Worm (Caenorhabditis elegans): ENCODE measurements around the gene srx-63.

DNA sequence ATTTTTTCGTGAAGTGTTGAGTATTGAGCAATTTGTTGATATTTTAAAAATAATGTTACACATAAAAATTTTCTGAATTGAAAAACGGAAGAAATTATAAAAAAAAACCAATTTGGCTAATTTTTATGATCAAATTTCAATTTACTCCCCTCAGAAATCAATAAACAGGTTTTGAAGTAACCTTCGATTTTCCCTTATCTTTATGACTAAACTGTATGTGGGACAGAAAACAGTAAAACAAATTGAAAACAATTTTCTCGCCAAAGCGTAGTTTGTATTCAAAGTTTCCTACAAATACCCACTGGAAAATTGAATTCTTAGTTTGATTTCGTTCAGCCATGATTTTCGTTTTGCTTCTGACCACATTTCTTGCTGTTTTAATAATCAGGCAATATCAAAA, 7.4 kb downstream of the srx-63 start, which contains the start of gene cyp-35B1:
- TF ChIP-seq unc-39 (tag; optimal IDR thresholded peaks at IDR 0.05) (no peak), nhr-237 (tag; optimal IDR thresholded peaks at IDR 0.05) (no peak), nhr-77 (tag; optimal IDR thresholded peaks at IDR 0.05) (no peak), nhr-12 (tag; optimal IDR thresholded peaks at IDR 0.05) (no peak), nhr-25 (tag; optimal IDR thresholded peaks at IDR 0.05) (no peak), elt-3 (tag; optimal IDR thresholded peaks at IDR 0.05) (no peak), skn-1 (tag; optimal IDR thresholded peaks at IDR 0.05) (no peak), unc-62 (GFP tag; optimal IDR thresholded peaks at IDR 0.05) (no peak), C34F6.9 (tag; optimal IDR thresholded peaks at IDR 0.05) (no peak), alr-1 (tag; optimal IDR thresholded peaks at IDR 0.05) (no peak), ztf-11 (tag; optimal IDR thresholded peaks at IDR 0.05) (no peak), nhr-6 (tag; optimal IDR thresholded peaks at IDR 0.05) (no peak), ZK546.5 (tag; optimal IDR thresholded peaks at IDR 0.05) (no peak), mdl-1 (tag; optimal IDR thresholded peaks at IDR 0.05) (no peak)
